Fruit fly (Drosophila melanogaster): ENCODE results near the gene cype.

Gene cype

DNA sequence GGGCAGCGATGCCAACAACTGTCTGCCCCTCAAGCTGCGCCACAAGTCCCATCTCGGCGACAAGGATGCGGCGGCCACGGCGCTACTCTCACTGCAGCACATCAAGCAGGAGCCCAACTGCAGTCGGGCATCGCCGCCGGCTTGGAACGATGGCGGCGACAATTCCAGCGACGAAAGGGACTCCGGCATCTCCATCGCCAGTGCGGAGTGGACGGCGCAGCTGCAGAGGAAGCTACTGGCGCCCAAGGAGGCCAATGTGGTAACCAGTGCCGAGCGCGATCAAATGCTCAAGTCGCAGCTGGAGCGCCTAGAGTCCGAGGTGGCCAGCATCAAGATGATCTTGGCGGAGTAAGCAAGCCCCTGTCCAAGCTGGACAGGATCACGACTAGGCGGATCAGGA, 17.7 kb upstream of the cype start:
- TF ChIP-seq CG6163 (GFP tag; IDR thresholded peaks at IDR 0.05) (no peak), Eip75B (GFP tag; optimal IDR thresholded peaks at IDR 0.05) (no peak), Ets21C (GFP tag; optimal IDR thresholded peaks at IDR 0.05) (no peak), Sox102F (GFP tag; optimal IDR thresholded peaks at IDR 0.05) (no peak), Blimp-1 (GFP tag; optimal IDR thresholded peaks at IDR 0.05) (no peak), ss (GFP tag; optimal IDR thresholded peaks at IDR 0.05) (no peak), CG8119 (GFP tag; IDR thresholded peaks at IDR 0.05) (no peak), fd85E (GFP tag; optimal IDR thresholded peaks at IDR 0.05) (no peak), Met (GFP tag; optimal IDR thresholded peaks at IDR 0.05) (no peak), cyc (GFP tag; optimal IDR thresholded peaks at IDR 0.05) (no peak)

dm6 chr2L:5314630-5315159, 12.3 kb upstream of the cype start, which contains the start of gene CG14024:
CG14024 (minus strand) TSS chr2L:5314895.
- no peak for TF ChIP-seq spab (GFP tag; optimal IDR thresholded peaks at IDR 0.05)
- TF ChIP-seq ss (GFP tag; optimal IDR thresholded peaks at IDR 0.05), result no peak
- no peak for TF ChIP-seq net (GFP tag; optimal IDR thresholded peaks at IDR 0.05)
- TF ChIP-seq Eip75B (GFP tag; optimal IDR thresholded peaks at IDR 0.05), result no peak
- no peak for TF ChIP-seq cyc (GFP tag; optimal IDR thresholded peaks at IDR 0.05)
- TF ChIP-seq Eip93F (GFP tag; optimal IDR thresholded peaks at IDR 0.05), result no peak
- TF ChIP-seq Sox102F (GFP tag; optimal IDR thresholded peaks at IDR 0.05), result no peak
- no peak for TF ChIP-seq fd85E (GFP tag; optimal IDR thresholded peaks at IDR 0.05)
- TF ChIP-seq salr (GFP tag; optimal IDR thresholded peaks at IDR 0.05), result no peak
- TF ChIP-seq esn (GFP tag; optimal IDR thresholded peaks at IDR 0.05), result no peak
- no peak for TF ChIP-seq svp (GFP tag)
- no peak for TF ChIP-seq CG6276 (GFP tag; optimal IDR thresholded peaks at IDR 0.05)
- no peak for TF ChIP-seq CG8632 (GFP tag; optimal IDR thresholded peaks at IDR 0.05)
- no peak for TF ChIP-seq Hr4 (GFP tag; optimal IDR thresholded peaks at IDR 0.05)
- no peak for TF ChIP-seq achi (GFP tag; optimal IDR thresholded peaks at IDR 0.05)
- no peak for TF ChIP-seq CG9139 (GFP tag; optimal IDR thresholded peaks at IDR 0.05)
- no peak for TF ChIP-seq CG34406 (GFP tag; optimal IDR thresholded peaks at IDR 0.05)
- no peak for TF ChIP-seq CG4318 (GFP tag; optimal IDR thresholded peaks at IDR 0.05)
- no peak for TF ChIP-seq dac (GFP tag; optimal IDR thresholded peaks at IDR 0.05)

DNA sequence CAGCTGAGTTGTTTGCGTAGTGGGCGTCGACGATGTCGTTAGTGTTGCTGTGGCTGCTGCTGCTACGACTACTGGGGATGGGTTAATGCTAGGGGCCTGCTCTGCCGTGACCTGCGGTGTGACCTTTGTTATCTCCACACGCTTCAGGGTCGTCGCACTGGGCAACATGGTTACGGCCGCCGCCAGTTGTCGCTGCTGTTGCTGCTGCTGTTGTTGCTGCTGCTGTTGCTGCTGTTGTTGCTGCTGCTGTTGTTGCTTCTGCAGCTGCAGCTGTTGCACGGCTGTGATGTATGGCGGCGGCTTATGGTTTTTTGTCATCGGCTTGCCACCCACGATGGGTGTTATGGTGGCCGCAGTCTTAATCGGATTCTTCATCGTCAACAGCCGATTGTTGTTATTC, 7.0 kb upstream of the cype start:
- TF ChIP-seq svp (GFP tag) (peak; percentile 61), CG10669 (GFP tag; optimal IDR thresholded peaks at IDR 0.05) (no peak)

DNA sequence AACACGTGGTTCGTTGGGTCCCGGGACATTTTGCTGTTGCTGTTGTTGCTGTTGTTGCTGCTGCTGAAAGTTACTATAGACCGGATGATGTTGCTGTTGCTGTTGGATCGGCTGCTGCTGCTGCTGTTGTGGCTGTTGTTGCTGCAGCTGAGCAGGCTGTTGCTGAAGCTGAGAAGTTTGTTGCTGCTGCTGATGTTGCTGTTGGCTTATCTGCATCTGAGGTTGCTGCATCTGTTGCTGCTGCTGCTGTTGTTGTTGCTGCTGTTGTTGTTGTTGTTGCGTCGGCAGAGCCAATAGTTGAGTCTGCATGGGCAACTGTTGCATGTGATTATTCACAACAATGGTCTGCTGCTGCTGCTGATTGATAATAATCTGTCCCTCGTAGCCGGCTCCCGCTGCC, 6.0 kb upstream of the cype start:
- TF ChIP-seq spab (GFP tag; optimal IDR thresholded peaks at IDR 0.05) (no peak), CG4318 (GFP tag; optimal IDR thresholded peaks at IDR 0.05) (no peak), CG6276 (GFP tag; optimal IDR thresholded peaks at IDR 0.05) (no peak), CG6808 (GFP tag; optimal IDR thresholded peaks at IDR 0.05) (no peak), CG34406 (GFP tag; optimal IDR thresholded peaks at IDR 0.05) (no peak), esn (GFP tag; optimal IDR thresholded peaks at IDR 0.05) (no peak), Blimp-1 (GFP tag; optimal IDR thresholded peaks at IDR 0.05) (no peak), CG6792 (GFP tag; optimal IDR thresholded peaks at IDR 0.05) (no peak), CG10631 (GFP tag; optimal IDR thresholded peaks at IDR 0.05) (no peak)

DNA sequence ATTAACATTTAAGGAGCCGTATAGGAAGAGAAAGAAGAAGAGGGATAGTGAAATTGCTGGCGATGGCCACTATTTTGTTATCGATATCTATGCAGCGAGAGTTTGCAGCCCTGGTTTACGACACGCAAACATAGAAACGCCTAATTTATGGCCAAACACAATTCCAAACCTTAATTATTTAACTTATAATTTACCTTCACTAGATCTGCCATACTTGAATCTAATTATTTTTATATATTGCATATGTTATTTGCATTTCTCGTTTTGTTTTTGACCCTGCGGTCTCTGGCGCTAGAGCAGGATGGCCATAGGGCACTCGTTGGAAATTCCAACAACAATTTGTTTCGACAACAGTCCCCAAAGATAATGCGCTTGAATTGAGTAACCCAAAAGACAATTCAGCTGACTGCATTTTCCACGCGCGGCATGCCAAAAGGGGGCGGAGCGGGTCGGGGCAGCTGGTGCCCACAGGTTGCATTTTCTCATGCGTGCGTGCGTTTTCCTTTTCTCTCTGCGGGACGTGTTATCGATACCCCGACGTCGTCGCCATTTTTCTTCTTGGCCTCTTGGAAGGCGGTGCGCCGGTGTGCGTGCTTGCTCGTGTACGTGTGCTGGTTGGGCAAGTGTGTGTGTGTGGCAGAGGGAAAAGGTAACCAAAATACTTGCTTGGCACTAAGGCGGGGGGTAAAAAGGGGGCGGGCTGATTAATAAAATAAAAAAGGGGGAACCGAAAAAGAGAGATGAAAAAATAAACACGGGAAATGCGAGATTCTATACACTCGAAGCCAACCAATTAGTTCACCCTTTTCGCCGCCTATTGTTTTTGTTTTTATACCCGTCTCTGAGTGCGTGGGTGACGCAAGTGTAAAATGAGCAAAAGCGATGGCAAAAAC, 1.8 kb upstream of the cype start:
- TF ChIP-seq Hr39 (GFP tag; optimal IDR thresholded peaks at IDR 0.05) (peak; percentile 83), CG10631 (GFP tag; optimal IDR thresholded peaks at IDR 0.05) (no peak), lz (GFP tag; optimal IDR thresholded peaks at IDR 0.05) (peak; percentile 75), Hr4 (GFP tag; optimal IDR thresholded peaks at IDR 0.05) (no peak), CG6808 (GFP tag; optimal IDR thresholded peaks at IDR 0.05) (no peak), Hr38 (GFP tag; optimal IDR thresholded peaks at IDR 0.05) (no peak), CG11902 (GFP tag; optimal IDR thresholded peaks at IDR 0.05) (peak; percentile 80), Eip78C (GFP tag) (peak; percentile 90), Sox14 (GFP tag; optimal IDR thresholded peaks at IDR 0.05) (peak; percentile 81), svp (GFP tag) (peak; percentile 96), CG6276 (GFP tag; optimal IDR thresholded peaks at IDR 0.05) (no peak), CG3032 (tag; optimal IDR thresholded peaks at IDR 0.05) (peak; percentile 66), esn (GFP tag; optimal IDR thresholded peaks at IDR 0.05) (peak; percentile 63), vri (GFP tag; optimal IDR thresholded peaks at IDR 0.05) (peak; percentile 86), CG11294 (GFP tag; IDR thresholded peaks at IDR 0.05) (peak; percentile 74), Lpt (GFP tag; optimal IDR thresholded peaks at IDR 0.05) (peak; percentile 74), acj6 (GFP tag; optimal IDR thresholded peaks at IDR 0.05) (peak; percentile 79), CG16779 (tag; optimal IDR thresholded peaks at IDR 0.05) (peak; percentile 86), fkh (GFP tag; optimal IDR thresholded peaks at IDR 0.05) (no peak)
